Worm (Caenorhabditis elegans): ENCODE measurements around the gene cyh-1.

- TF ChIP-seq sem-2 (GFP tag; optimal IDR thresholded peaks at IDR 0.05) (peak; percentile 78), blmp-1 (tag; optimal IDR thresholded peaks at IDR 0.05) (no peak)
These were observed 14.2 kb downstream of the cyh-1 start, which contains the start of gene clec-126 for ce11 chrII:3518961-3519544.
